Fruit fly (Drosophila melanogaster) whole organism, adult: ENCODE measurements around the gene Cep164.

Source experiments
- CG33017 ChIP-seq: fragments of 200-800 bp; sonication (Bioruptor generic); optimal IDR thresholded peaks from 2 replicates; lab custom pipeline; 2018; ENCODE audit warnings: missing biosample characterization, mild to moderate bottlenecking, missing genetic modification characterization, moderate library complexity
- Crg-1 ChIP-seq: fragments of 200-800 bp; sonication (Bioruptor generic); optimal IDR thresholded peaks from 2 replicates; lab custom pipeline; 2016; ENCODE audit warnings: missing biosample characterization, missing genetic modification characterization
- cic ChIP-seq: fragments of 200-800 bp; sonication (Bioruptor generic); optimal IDR thresholded peaks from 2 replicates; lab custom pipeline; 2017; ENCODE audit warnings: missing biosample characterization, mild to moderate bottlenecking, missing genetic modification characterization, moderate library complexity
- kay ChIP-seq: fragments of 200-800 bp; sonication (Bioruptor generic); peaks from one replicate; lab custom pipeline; 2016; ENCODE audit warnings: missing biosample characterization, missing genetic modification characterization, borderline replicate concordance
- pad ChIP-seq: fragments of 200-800 bp; sonication (Bioruptor generic); optimal IDR thresholded peaks from 3 replicates; lab custom pipeline; 2017; ENCODE audit warnings: missing biosample characterization, missing genetic modification characterization, mild to moderate bottlenecking, moderate library complexity, missing genetic modification reagents
- toe ChIP-seq: fragments of 200-800 bp; sonication (Bioruptor generic); optimal IDR thresholded peaks from 2 replicates; lab custom pipeline; 2016; ENCODE audit warnings: missing biosample characterization, missing genetic modification characterization

DNA sequence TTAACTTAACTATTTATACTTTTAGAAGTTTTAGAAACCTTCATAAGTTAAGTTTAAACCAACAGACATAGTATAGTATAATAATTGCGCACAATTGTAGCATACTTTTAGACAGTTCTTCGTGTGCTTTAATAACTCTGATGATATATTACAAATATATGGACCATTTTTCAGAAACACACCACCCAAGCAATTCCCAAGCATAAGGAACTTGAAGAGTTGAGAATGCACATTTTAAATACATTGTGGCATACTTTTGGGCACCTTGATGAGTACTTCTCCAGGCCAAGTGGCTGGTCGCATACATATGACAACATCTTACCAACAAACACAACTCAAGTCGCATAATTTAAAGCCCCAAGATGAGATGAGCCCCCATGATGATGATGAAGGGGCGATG is 13.2 kb downstream of the Cep164 start:
- TF ChIP-seq cic (GFP tag; lab: Kevin White, UChicago) (no peak), Crg-1 (no peak), kay (no peak), toe (GFP tag; lab: Kevin White, UChicago) (no peak), pad (GFP tag; lab: Kevin White, UChicago) (no peak), CG33017 (tag; lab: Kevin White, UChicago) (no peak)
